Fruit fly (Drosophila melanogaster) whole organism, embryonic: Measurements from ENCODE around the gene CG5196.

Source experiments
- Bgb ChIP-seq: fragments of 200-800 bp; sonication (Bioruptor generic); IDR thresholded peaks from 2 replicates; pipeline ENCODE4 v1.3.6; 2022; ENCODE audit warnings: missing biosample characterization, missing genetic modification characterization; ENCODE audit not compliant: partially characterized antibody
- CG10979 ChIP-seq: fragments of 200-800 bp; sonication (Bioruptor generic); optimal IDR thresholded peaks from 2 replicates; lab custom pipeline; 2018; ENCODE audit warnings: missing biosample characterization, mild to moderate bottlenecking, missing genetic modification characterization, moderate library complexity
- CG11398 ChIP-seq: fragments of 200-800 bp; sonication (Bioruptor generic); optimal IDR thresholded peaks from 2 replicates; lab custom pipeline; 2016; ENCODE audit warnings: missing biosample characterization, missing genetic modification characterization
- CG13287 ChIP-seq: fragments of 200-800 bp; sonication (Bioruptor generic); IDR thresholded peaks from 2 replicates; pipeline ENCODE4 v1.3.6; 2022; ENCODE audit warnings: missing biosample characterization, missing genetic modification characterization; ENCODE audit not compliant: partially characterized antibody
- CG14441 ChIP-seq: fragments of 200-800 bp; sonication (Bioruptor generic); IDR thresholded peaks from 2 replicates; pipeline ENCODE4 v1.3.6; 2022; ENCODE audit warnings: missing biosample characterization, missing genetic modification characterization
- CG15269 ChIP-seq: fragments of 200-800 bp; sonication (Bioruptor generic); optimal IDR thresholded peaks from 2 replicates; lab custom pipeline; 2018; ENCODE audit warnings: missing biosample characterization, mild to moderate bottlenecking, missing genetic modification characterization, moderate library complexity
- CG16813 ChIP-seq: fragments of 200-800 bp; sonication (Bioruptor generic); IDR thresholded peaks from 3 replicates; pipeline ENCODE4 v1.3.6; 2022; ENCODE audit warnings: missing biosample characterization, missing genetic modification characterization; ENCODE audit not compliant: partially characterized antibody
- CG17186 ChIP-seq: fragments of 200-800 bp; sonication (Bioruptor generic); optimal IDR thresholded peaks from 3 replicates; lab custom pipeline; 2017; ENCODE audit warnings: missing biosample characterization, missing genetic modification reagents, missing genetic modification characterization
- CG1792 ChIP-seq: fragments of 200-800 bp; sonication (Bioruptor generic); optimal IDR thresholded peaks from 2 replicates; lab custom pipeline; 2016; ENCODE audit warnings: missing biosample characterization, missing genetic modification characterization
- CG2116 ChIP-seq: fragments of 200-800 bp; sonication (Bioruptor generic); optimal IDR thresholded peaks from 3 replicates; lab custom pipeline; 2018; ENCODE audit warnings: missing biosample characterization, mild to moderate bottlenecking, missing genetic modification characterization
- CG2199 ChIP-seq: fragments of 200-800 bp; sonication (Bioruptor generic); IDR thresholded peaks from 3 replicates; pipeline ENCODE4 v1.3.6; 2022; ENCODE audit warnings: missing biosample characterization, missing genetic modification characterization
- CG3065 ChIP-seq: fragments of 200-800 bp; sonication (Bioruptor generic); optimal IDR thresholded peaks from 2 replicates; lab custom pipeline; 2016; ENCODE audit warnings: missing biosample characterization, missing genetic modification characterization
- CG31365 ChIP-seq: fragments of 200-800 bp; sonication (Bioruptor generic); optimal IDR thresholded peaks from 2 replicates; lab custom pipeline; 2018; ENCODE audit warnings: missing biosample characterization, mild to moderate bottlenecking, missing genetic modification characterization
- CG8281 ChIP-seq: fragments of 200-800 bp; sonication (Bioruptor generic); optimal IDR thresholded peaks from 2 replicates; lab custom pipeline; 2018; ENCODE audit warnings: missing biosample characterization, mild to moderate bottlenecking, missing genetic modification characterization, moderate library complexity
- CG8290 ChIP-seq, 3 experiments: fragments of 200-800 bp; sonication (Bioruptor generic); optimal IDR thresholded peaks; 2 replicates each; lab custom pipeline; 2016 to 2019; ENCODE audit warnings: missing biosample characterization in 3 of 3, missing genetic modification characterization in 3 of 3, mild to moderate bottlenecking in 2 of 3, moderate library complexity in 1 of 3
- Dad ChIP-seq: fragments of 200-800 bp; sonication (Bioruptor generic); optimal IDR thresholded peaks from 3 replicates; lab custom pipeline; 2016; ENCODE audit warnings: missing biosample characterization, missing genetic modification characterization
- Dp ChIP-seq: fragments of 200-800 bp; sonication (Bioruptor generic); optimal IDR thresholded peaks from 2 replicates; lab custom pipeline; 2018; ENCODE audit warnings: missing biosample characterization, mild to moderate bottlenecking, missing genetic modification characterization, moderate library complexity
- Hmr ChIP-seq: fragments of 200-800 bp; sonication (Bioruptor generic); optimal IDR thresholded peaks from 3 replicates; lab custom pipeline; 2017; ENCODE audit warnings: mild to moderate bottlenecking, missing biosample characterization, missing genetic modification reagents, missing genetic modification characterization
- MBD-R2 ChIP-seq: fragments of 200-800 bp; sonication (Bioruptor generic); IDR thresholded peaks from 2 replicates; pipeline ENCODE4 v1.3.6; 2022; ENCODE audit warnings: missing biosample characterization, missing genetic modification characterization
- Oli ChIP-seq: fragments of 200-800 bp; sonication (Bioruptor generic); optimal IDR thresholded peaks from 2 replicates; lab custom pipeline; 2018; ENCODE audit warnings: missing biosample characterization, mild to moderate bottlenecking, missing genetic modification characterization, moderate library complexity
- Rx ChIP-seq: fragments of 200-800 bp; sonication (Bioruptor generic); IDR thresholded peaks from 2 replicates; pipeline ENCODE4 v1.3.6; 2022; ENCODE audit warnings: missing biosample characterization, missing genetic modification characterization
- Sin3A ChIP-seq: fragments of >200 bp; optimal IDR thresholded peaks from 2 replicates; lab custom pipeline; 2018
- abd-A ChIP-seq: fragments of 200-800 bp; sonication (Bioruptor generic); optimal IDR thresholded peaks from 3 replicates; lab custom pipeline; 2019; ENCODE audit warnings: missing biosample characterization, mild to moderate bottlenecking, missing genetic modification characterization, moderate library complexity
- az2 ChIP-seq: fragments of 200-800 bp; sonication (Bioruptor generic); optimal IDR thresholded peaks from 3 replicates; lab custom pipeline; 2016; ENCODE audit warnings: missing biosample characterization, missing genetic modification characterization
- bigmax ChIP-seq: fragments of 200-800 bp; sonication (Bioruptor generic); optimal IDR thresholded peaks from 2 replicates; lab custom pipeline; 2018; ENCODE audit warnings: missing biosample characterization, mild to moderate bottlenecking, missing genetic modification characterization
- cad ChIP-seq: fragments of >200 bp; optimal IDR thresholded peaks from 2 replicates; lab custom pipeline; 2017; ENCODE audit warnings: missing biosample characterization, missing genetic modification characterization
- ci ChIP-seq: fragments of 200-800 bp; sonication (Bioruptor generic); IDR thresholded peaks from 3 replicates; pipeline ENCODE4 v1.3.6; 2022; ENCODE audit warnings: missing biosample characterization, missing genetic modification characterization
- crp ChIP-seq, 2 experiments: fragments of 200-800 bp; sonication (Bioruptor generic); optimal IDR thresholded peaks; 2 replicates in 1 of 2; 3 replicates in 1 of 2; lab custom pipeline; 2017; ENCODE audit warnings: missing biosample characterization in 2 of 2, missing genetic modification characterization in 2 of 2, mild to moderate bottlenecking in 1 of 2, moderate library complexity in 1 of 2
- exex ChIP-seq: fragments of 200-800 bp; sonication (Bioruptor generic); optimal IDR thresholded peaks from 4 replicates; lab custom pipeline; 2018; ENCODE audit warnings: missing biosample characterization, mild to moderate bottlenecking, missing genetic modification characterization, moderate library complexity
- fd96Cb ChIP-seq: fragments of 200-800 bp; sonication (Bioruptor generic); optimal IDR thresholded peaks from 2 replicates; lab custom pipeline; 2018; ENCODE audit warnings: missing biosample characterization, mild to moderate bottlenecking, missing genetic modification characterization, moderate library complexity
- gfzf ChIP-seq: fragments of 200-800 bp; sonication (Bioruptor generic); optimal IDR thresholded peaks from 2 replicates; lab custom pipeline; 2016; ENCODE audit warnings: missing biosample characterization, mild to moderate bottlenecking, missing genetic modification characterization, moderate library complexity
- grau ChIP-seq: fragments of 200-800 bp; optimal IDR thresholded peaks from 3 replicates; lab custom pipeline; 2019; ENCODE audit warnings: missing biosample characterization, mild to moderate bottlenecking, missing genetic modification characterization, moderate library complexity
- h ChIP-seq: fragments of >200 bp; optimal IDR thresholded peaks from 2 replicates; lab custom pipeline; 2017
- hb ChIP-seq: fragments of 200-800 bp; sonication (Bioruptor generic); IDR thresholded peaks from 3 replicates; pipeline ENCODE4 v1.3.6; 2022; ENCODE audit warnings: missing biosample characterization, missing genetic modification characterization; ENCODE audit not compliant: partially characterized antibody
- kni ChIP-seq: fragments of 200-800 bp; sonication (Bioruptor generic); optimal IDR thresholded peaks from 3 replicates; lab custom pipeline; 2017; ENCODE audit warnings: mild to moderate bottlenecking, missing biosample characterization, missing genetic modification reagents, missing genetic modification characterization
- mirr ChIP-seq: fragments of 200-800 bp; sonication (Bioruptor generic); optimal IDR thresholded peaks from 3 replicates; lab custom pipeline; 2018; ENCODE audit warnings: missing biosample characterization, mild to moderate bottlenecking, missing genetic modification characterization
- mld ChIP-seq: fragments of 200-800 bp; sonication (Bioruptor generic); IDR thresholded peaks from 3 replicates; pipeline ENCODE4 v1.3.6; 2022; ENCODE audit warnings: missing biosample characterization, missing genetic modification characterization; ENCODE audit not compliant: partially characterized antibody
- nom ChIP-seq: fragments of 200-800 bp; sonication (Bioruptor generic); optimal IDR thresholded peaks from 2 replicates; lab custom pipeline; 2017; ENCODE audit warnings: missing biosample characterization, missing genetic modification characterization, mild to moderate bottlenecking, moderate library complexity, missing genetic modification reagents
- onecut ChIP-seq: fragments of 200-800 bp; sonication (Bioruptor generic); IDR thresholded peaks from 2 replicates; pipeline ENCODE4 v1.3.6; 2022; ENCODE audit warnings: missing biosample characterization, missing genetic modification characterization
- phol ChIP-seq: fragments of 200-800 bp; sonication (Bioruptor generic); optimal IDR thresholded peaks from 3 replicates; lab custom pipeline; 2018; ENCODE audit warnings: missing biosample characterization, mild to moderate bottlenecking, missing genetic modification characterization, moderate library complexity
- rib ChIP-seq: fragments of 200-800 bp; sonication (Bioruptor generic); IDR thresholded peaks from 2 replicates; pipeline ENCODE4 v1.3.6; 2022; ENCODE audit warnings: missing biosample characterization, missing genetic modification characterization
- slbo ChIP-seq: fragments of 200-800 bp; sonication (Bioruptor generic); IDR thresholded peaks from 2 replicates; pipeline ENCODE4 v1.3.6; 2022; ENCODE audit warnings: missing biosample characterization, missing genetic modification characterization
- slp2 ChIP-seq: fragments of 200-800 bp; sonication (Bioruptor generic); optimal IDR thresholded peaks from 2 replicates; lab custom pipeline; 2016; ENCODE audit warnings: missing biosample characterization, missing genetic modification characterization
- sug ChIP-seq: fragments of 200-800 bp; optimal IDR thresholded peaks from 2 replicates; lab custom pipeline; 2019; ENCODE audit warnings: missing biosample characterization, mild to moderate bottlenecking, missing genetic modification characterization, moderate library complexity
- trh ChIP-seq: fragments of 200-800 bp; sonication (Bioruptor generic); optimal IDR thresholded peaks from 2 replicates; lab custom pipeline; 2016; ENCODE audit warnings: missing biosample characterization, missing genetic modification characterization
- vnd ChIP-seq: fragments of 200-800 bp; sonication (Bioruptor generic); IDR thresholded peaks from 3 replicates; pipeline ENCODE4 v1.3.6; 2022; ENCODE audit warnings: missing biosample characterization, missing genetic modification characterization; ENCODE audit not compliant: partially characterized antibody
- zen2 ChIP-seq: fragments of 200-800 bp; sonication (Bioruptor generic); IDR thresholded peaks from 3 replicates; pipeline ENCODE4 v1.3.6; 2022; ENCODE audit warnings: missing biosample characterization, missing genetic modification characterization; ENCODE audit not compliant: partially characterized antibody

The CG5196 gene

DNA sequence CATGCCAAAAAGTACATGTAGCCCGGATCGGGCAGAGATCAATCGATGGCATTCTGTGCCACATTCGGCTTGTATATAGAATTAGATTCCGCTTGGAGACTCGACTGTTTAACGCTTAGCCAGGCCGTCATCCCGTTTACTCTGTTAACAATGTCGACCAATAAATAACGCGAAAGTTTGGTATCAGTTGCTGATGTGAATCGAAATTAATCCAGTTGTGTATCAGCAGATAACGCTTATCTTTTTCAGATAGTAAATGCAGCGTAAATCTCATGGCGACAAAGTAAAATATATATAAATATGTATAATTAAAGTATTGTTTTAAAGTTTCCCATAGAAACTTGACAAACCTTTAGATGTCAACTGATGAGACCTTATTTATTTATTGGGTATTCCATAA lies 3.3 kb downstream of the CG5196 start:
- no peak for TF ChIP-seq CG1792 (GFP tag; lab: Kevin White, UChicago)
- TF ChIP-seq exex (tag; lab: Kevin White, UChicago) = peak; percentile 59

- TF ChIP-seq CG14441 (GFP tag; lab: Robert Waterston, UW) (no peak), CG8290 (GFP tag; optimal IDR thresholded peaks at IDR 0.05; lab: Kevin White, UChicago) (no peak), CG8290 (tag; optimal IDR thresholded peaks at IDR 0.05; lab: Kevin White, UChicago) (no peak), mirr (GFP tag; lab: Kevin White, UChicago) (peak; percentile 23), cad (GFP tag; lab: Kevin White, UChicago) (no peak), Hmr (GFP tag; lab: Kevin White, UChicago) (no peak), vnd (GFP tag; lab: Robert Waterston, UW) (peak; percentile 58; the same call in 2 of the 3 replicates), MBD-R2 (GFP tag; lab: Robert Waterston, UW) (peak; percentile 84), CG31365 (no peak), Oli (tag; lab: Kevin White, UChicago) (no peak), kni (GFP tag; lab: Kevin White, UChicago) (no peak), slbo (GFP tag; lab: Robert Waterston, UW) (no peak), CG2116 (GFP tag; lab: Kevin White, UChicago) (peak; percentile 35), CG10979 (peak; percentile 18), nom (GFP tag; lab: Kevin White, UChicago) (peak; percentile 43), Bgb (GFP tag; lab: Robert Waterston, UW) (peak; percentile 74), CG13287 (GFP tag; lab: Robert Waterston, UW) (peak; percentile 85), bigmax (GFP tag; lab: Kevin White, UChicago) (no peak), h (lab: Kevin White, UChicago) (no peak), trh (no peak), Sin3A (peak; percentile 61), sug (tag; lab: Kevin White, UChicago) (no peak), CG17186 (GFP tag; lab: Kevin White, UChicago) (no peak), Dad (GFP tag; lab: Kevin White, UChicago) (no peak), rib (GFP tag; lab: Robert Waterston, UW) (no peak), crp (GFP tag; optimal IDR thresholded peaks at IDR 0.05; lab: Kevin White, UChicago) (no peak), Dp (GFP tag; lab: Kevin White, UChicago) (peak; percentile 29), az2 (no peak), mld (GFP tag; lab: Robert Waterston, UW) (no peak), slp2 (no peak), gfzf (peak; percentile 80), CG8281 (tag; lab: Kevin White, UChicago) (no peak), CG3065 (GFP tag; lab: Kevin White, UChicago) (no peak), Rx (no peak), abd-A (tag; lab: Kevin White, UChicago) (no peak), onecut (GFP tag; lab: Robert Waterston, UW) (no peak), zen2 (GFP tag; lab: Robert Waterston, UW) (peak; percentile 55; the same call in 2 of the 3 replicates), CG15269 (tag; lab: Kevin White, UChicago) (no peak), fd96Cb (tag; lab: Kevin White, UChicago) (no peak), ci (no peak), grau (no peak), CG2199 (GFP tag; lab: Robert Waterston, UW) (no peak), CG11398 (GFP tag; lab: Kevin White, UChicago) (no peak), hb (peak; percentile 40; the same call in 1 of the 3 replicates), phol (tag; lab: Kevin White, UChicago) (peak; percentile 46), CG16813 (GFP tag; lab: Robert Waterston, UW) (peak; percentile 70)
Observed at dm6 chr3R:12413274-12413958, 5.3 kb downstream of the CG5196 start, which contains the start of the genes Dip-C and pps. TSS of gene Dip-C (minus strand) at chr3R:12413759. TSS of gene pps (plus strand) at chr3R:12413828.
